Worm (Caenorhabditis elegans): ENCODE results near the gene T20B3.14.

DNA sequence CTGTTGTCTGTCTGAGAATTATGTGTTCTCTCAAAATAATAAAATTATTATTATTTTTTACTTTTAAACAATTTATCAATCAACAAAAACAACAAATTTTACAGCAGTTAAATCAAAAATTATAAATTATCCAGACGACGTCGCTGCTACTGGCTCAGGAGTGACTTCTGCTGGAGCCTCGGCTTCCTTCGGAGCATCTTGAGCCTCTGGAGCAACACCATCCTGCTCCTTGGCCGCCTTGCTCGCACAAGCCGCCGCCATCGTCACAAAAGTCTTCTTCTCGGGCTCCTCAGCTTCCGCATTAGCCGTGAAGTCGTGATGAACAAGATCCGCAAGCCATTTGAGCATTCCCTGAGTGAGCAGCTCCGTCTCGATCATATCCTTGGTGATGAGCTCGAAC is 28.4 kb downstream of the T20B3.14 start:
- TF ChIP-seq dao-5 (tag; optimal IDR thresholded peaks at IDR 0.05) (no peak), him-1 (tag; optimal IDR thresholded peaks at IDR 0.05) (no peak)

Data from whole organism, L4/young adult.